Worm (Caenorhabditis elegans) whole organism, young adult: ENCODE data around the gene C16C10.8.

Experiments used
- C06A6.2 ChIP-seq: fragments of 200-800 bp; sonication (Bioruptor generic); conservative IDR thresholded peaks from 2 replicates; pipeline ENCODE4 v1.3.6; 2022; ENCODE audit warnings: missing genetic modification characterization, missing compliant biosample characterization
- F10E7.11 ChIP-seq: sonication (generic microtip); optimal IDR thresholded peaks from 2 replicates; lab custom pipeline; 2017; ENCODE audit warnings: mild to moderate bottlenecking, missing genetic modification characterization, moderate library complexity, missing compliant biosample characterization
- F23B12.7 ChIP-seq: sonication (generic microtip); optimal IDR thresholded peaks from 2 replicates; lab custom pipeline; 2017; ENCODE audit warnings: missing genetic modification characterization, mild to moderate bottlenecking, missing compliant biosample characterization, antibody characterized with exemption, moderate library complexity; ENCODE audit not compliant: insufficient read depth
- F33H1.4 ChIP-seq: fragments of 200-800 bp; sonication (Bioruptor generic); IDR thresholded peaks from 2 replicates; pipeline ENCODE4 v1.3.6; 2022; ENCODE audit warnings: missing genetic modification reagents, missing genetic modification characterization, missing compliant biosample characterization
- F52B5.7 ChIP-seq: sonication (generic microtip); optimal IDR thresholded peaks from 2 replicates; lab custom pipeline; 2016; ENCODE audit warnings: mild to moderate bottlenecking, missing genetic modification characterization, missing compliant biosample characterization
- T07F8.4 ChIP-seq: sonication (generic microtip); optimal IDR thresholded peaks from 2 replicates; lab custom pipeline; 2016; ENCODE audit warnings: mild to moderate bottlenecking, missing genetic modification characterization, moderate library complexity, missing compliant biosample characterization
- ZK185.1 ChIP-seq: sonication (generic microtip); optimal IDR thresholded peaks from 2 replicates; lab custom pipeline; 2016; ENCODE audit warnings: mild to moderate bottlenecking, missing genetic modification characterization, missing compliant biosample characterization; ENCODE audit not compliant: poor library complexity, severe bottlenecking
- ama-1 ChIP-seq, 3 experiments: fragments of 150-350 bp in 1 of 3; sonication (generic microtip) in 2 of 3; optimal IDR thresholded peaks; 2 replicates each; lab custom pipeline; 2014 to 2018; ENCODE audit warnings: missing biosample characterization in 2 of 3, missing genetic modification characterization in 2 of 3, missing genetic modification reagents in 2 of 3
- attf-5 ChIP-seq: fragments of 200-800 bp; sonication (Bioruptor generic); optimal IDR thresholded peaks from 2 replicates; lab custom pipeline; 2018; ENCODE audit warnings: mild to moderate bottlenecking, missing genetic modification characterization, missing compliant biosample characterization
- attf-6 ChIP-seq: fragments of 200-800 bp; sonication (Bioruptor generic); IDR thresholded peaks from 2 replicates; pipeline ENCODE4 v1.3.6; 2022; ENCODE audit warnings: missing genetic modification reagents, missing genetic modification characterization, missing compliant biosample characterization
- bed-2 ChIP-seq: fragments of 200-800 bp; sonication (Bioruptor generic); IDR thresholded peaks from 2 replicates; pipeline ENCODE4 v1.3.6; 2022; ENCODE audit warnings: missing genetic modification reagents, missing genetic modification characterization, missing compliant biosample characterization
- ceh-40 ChIP-seq: fragments of 200-800 bp; sonication (Bioruptor generic); IDR thresholded peaks from 2 replicates; pipeline ENCODE4 v1.3.6; 2022; ENCODE audit warnings: missing genetic modification characterization, missing compliant biosample characterization
- chd-7 ChIP-seq: sonication (generic microtip); optimal IDR thresholded peaks from 2 replicates; lab custom pipeline; 2016; ENCODE audit warnings: mild to moderate bottlenecking, missing genetic modification characterization, moderate library complexity, missing compliant biosample characterization
- dox-1 ChIP-seq: fragments of 200-800 bp; sonication (Bioruptor generic); IDR thresholded peaks from 2 replicates; pipeline ENCODE4 v1.3.6; 2022; ENCODE audit warnings: missing genetic modification reagents, missing genetic modification characterization, missing compliant biosample characterization
- dpff-1 ChIP-seq: sonication (generic microtip); optimal IDR thresholded peaks from 2 replicates; lab custom pipeline; 2017; ENCODE audit warnings: mild to moderate bottlenecking, missing genetic modification characterization, missing compliant biosample characterization
- egl-44 ChIP-seq: fragments of 200-800 bp; sonication (Bioruptor generic); IDR thresholded peaks from 2 replicates; pipeline ENCODE4 v1.3.6; 2022; ENCODE audit warnings: missing genetic modification reagents, missing genetic modification characterization, missing compliant biosample characterization
- egrh-3 ChIP-seq: fragments of 200-800 bp; sonication (Bioruptor generic); IDR thresholded peaks from 2 replicates; pipeline ENCODE4 v1.3.6; 2022; ENCODE audit warnings: missing genetic modification reagents, missing genetic modification characterization, missing compliant biosample characterization
- ets-4 ChIP-seq: fragments of 200-800 bp; sonication (Bioruptor generic); optimal IDR thresholded peaks from 2 replicates; lab custom pipeline; 2018; ENCODE audit warnings: mild to moderate bottlenecking, missing genetic modification characterization, missing compliant biosample characterization
- fkh-3 ChIP-seq: sonication (generic microtip); optimal IDR thresholded peaks from 2 replicates; lab custom pipeline; 2016; ENCODE audit warnings: mild to moderate bottlenecking, missing genetic modification characterization, missing compliant biosample characterization
- hmg-1.2 ChIP-seq: fragments of 200-800 bp; sonication (Bioruptor generic); IDR thresholded peaks from 2 replicates; pipeline ENCODE4 v1.3.6; 2022; ENCODE audit warnings: missing genetic modification reagents, missing genetic modification characterization, missing compliant biosample characterization
- hmg-20 ChIP-seq: fragments of 200-800 bp; sonication (Bioruptor generic); IDR thresholded peaks from 2 replicates; pipeline ENCODE4 v1.3.6; 2022; ENCODE audit warnings: missing genetic modification reagents, missing genetic modification characterization, missing compliant biosample characterization
- hsf-1 ChIP-seq: fragments of 200-800 bp; sonication (Bioruptor generic); IDR thresholded peaks from 2 replicates; pipeline ENCODE4 v1.3.6; 2022; ENCODE audit warnings: missing genetic modification reagents, missing genetic modification characterization, missing compliant biosample characterization
- let-607 ChIP-seq, 2 experiments: fragments of 200-800 bp in 1 of 2; sonication (Bioruptor generic) in 1 of 2; sonication (generic microtip) in 1 of 2; optimal IDR thresholded peaks; 2 replicates each; lab custom pipeline; 2016 to 2018; ENCODE audit warnings: mild to moderate bottlenecking in 2 of 2, missing compliant biosample characterization in 2 of 2, missing genetic modification characterization in 2 of 2, moderate library complexity in 2 of 2, missing genotype in 1 of 2
- lin-26 ChIP-seq: fragments of 200-800 bp; sonication (Bioruptor generic); IDR thresholded peaks from 2 replicates; pipeline ENCODE4 v1.3.6; 2022; ENCODE audit warnings: missing genetic modification reagents, missing genetic modification characterization, missing compliant biosample characterization
- lin-35 ChIP-seq, 3 experiments: fragments of 150-350 bp in 2 of 3; sonication (generic microtip) in 1 of 3; optimal IDR thresholded peaks; 2 replicates each; lab custom pipeline; 2014 to 2018; ENCODE audit warnings: missing biosample characterization in 3 of 3, missing genetic modification characterization in 3 of 3, missing genetic modification reagents in 3 of 3
- lin-40 ChIP-seq: sonication (generic microtip); optimal IDR thresholded peaks from 2 replicates; lab custom pipeline; 2016; ENCODE audit warnings: missing genetic modification characterization, mild to moderate bottlenecking, missing compliant biosample characterization, missing genotype, missing genetic modification reagents
- madf-10 ChIP-seq: sonication (generic microtip); optimal IDR thresholded peaks from 2 replicates; lab custom pipeline; 2016; ENCODE audit warnings: mild to moderate bottlenecking, missing genetic modification characterization, missing compliant biosample characterization
- madf-3 ChIP-seq: fragments of 200-800 bp; sonication (Bioruptor generic); IDR thresholded peaks from 2 replicates; pipeline ENCODE4 v1.3.6; 2022; ENCODE audit warnings: missing genetic modification reagents, missing genetic modification characterization, missing compliant biosample characterization
- mel-28 ChIP-seq: sonication (generic microtip); optimal IDR thresholded peaks from 2 replicates; lab custom pipeline; 2016; ENCODE audit warnings: borderline replicate concordance, mild to moderate bottlenecking, missing genetic modification characterization, missing compliant biosample characterization
- mxl-1 ChIP-seq: sonication (generic microtip); optimal IDR thresholded peaks from 2 replicates; lab custom pipeline; 2016; ENCODE audit warnings: missing genetic modification characterization, missing compliant biosample characterization
- nfyb-1 ChIP-seq: fragments of 200-800 bp; sonication (Bioruptor generic); IDR thresholded peaks from 2 replicates; pipeline ENCODE4 v1.3.6; 2022; ENCODE audit warnings: missing genetic modification reagents, missing genetic modification characterization, missing compliant biosample characterization
- nhr-179 ChIP-seq: sonication (generic microtip); optimal IDR thresholded peaks from 2 replicates; lab custom pipeline; 2016; ENCODE audit warnings: mild to moderate bottlenecking, missing genetic modification characterization, missing compliant biosample characterization
- nhr-80 ChIP-seq: sonication (generic microtip); optimal IDR thresholded peaks from 2 replicates; lab custom pipeline; 2016; ENCODE audit warnings: missing genetic modification characterization, missing compliant biosample characterization
- nhr-90 ChIP-seq: sonication (generic microtip); optimal IDR thresholded peaks from 2 replicates; lab custom pipeline; 2016; ENCODE audit warnings: missing genotype, mild to moderate bottlenecking, missing genetic modification characterization, missing compliant biosample characterization
- pbrm-1 ChIP-seq: fragments of 200-800 bp; sonication (Bioruptor generic); IDR thresholded peaks from 2 replicates; pipeline ENCODE4 v1.3.6; 2022; ENCODE audit warnings: missing genetic modification reagents, missing genetic modification characterization, missing compliant biosample characterization
- rcor-1 ChIP-seq: fragments of 200-800 bp; sonication (Bioruptor generic); IDR thresholded peaks from 2 replicates; pipeline ENCODE4 v1.3.6; 2022; ENCODE audit warnings: missing genetic modification reagents, missing genetic modification characterization, missing compliant biosample characterization
- sdz-38 ChIP-seq: sonication (generic microtip); optimal IDR thresholded peaks from 2 replicates; lab custom pipeline; 2016; ENCODE audit warnings: missing genotype, missing genetic modification characterization, missing compliant biosample characterization
- snpc-1.3 ChIP-seq: sonication (generic microtip); optimal IDR thresholded peaks from 2 replicates; lab custom pipeline; 2017; ENCODE audit warnings: missing genetic modification characterization, mild to moderate bottlenecking, missing compliant biosample characterization, antibody characterized with exemption, moderate library complexity, missing genotype, missing genetic modification reagents; ENCODE audit not compliant: insufficient read depth
- snpc-3.4 ChIP-seq: sonication (generic microtip); optimal IDR thresholded peaks from 2 replicates; lab custom pipeline; 2017; ENCODE audit warnings: missing genetic modification characterization, mild to moderate bottlenecking, missing compliant biosample characterization, antibody characterized with exemption, moderate library complexity, missing genotype, missing genetic modification reagents
- somi-1 ChIP-seq: fragments of 200-800 bp; sonication (Bioruptor generic); optimal IDR thresholded peaks from 2 replicates; lab custom pipeline; 2018; ENCODE audit warnings: mild to moderate bottlenecking, missing genetic modification characterization, missing compliant biosample characterization
- sptf-2 ChIP-seq: fragments of 200-800 bp; sonication (Bioruptor generic); optimal IDR thresholded peaks from 2 replicates; lab custom pipeline; 2018; ENCODE audit warnings: mild to moderate bottlenecking, missing genetic modification characterization, missing compliant biosample characterization
- tlf-1 ChIP-seq: fragments of 200-800 bp; sonication (Bioruptor generic); optimal IDR thresholded peaks from 2 replicates; lab custom pipeline; 2018; ENCODE audit warnings: mild to moderate bottlenecking, missing genetic modification characterization, missing compliant biosample characterization
- xnd-1 ChIP-seq: sonication (generic microtip); optimal IDR thresholded peaks from 2 replicates; lab custom pipeline; 2016; ENCODE audit warnings: missing genotype, missing genetic modification reagents, missing genetic modification characterization, missing compliant biosample characterization
- zfh-2 ChIP-seq: fragments of 200-800 bp; sonication (Bioruptor generic); conservative IDR thresholded peaks from 2 replicates; pipeline ENCODE4 v1.3.6; 2022; ENCODE audit warnings: missing genetic modification reagents, missing genetic modification characterization, missing compliant biosample characterization
- zim-3 ChIP-seq: sonication (generic microtip); optimal IDR thresholded peaks from 2 replicates; lab custom pipeline; 2017; ENCODE audit warnings: mild to moderate bottlenecking, missing genetic modification characterization, moderate library complexity, missing compliant biosample characterization
- ztf-3 ChIP-seq: fragments of 200-800 bp; sonication (Bioruptor generic); optimal IDR thresholded peaks from 2 replicates; lab custom pipeline; 2018; ENCODE audit warnings: mild to moderate bottlenecking, missing genetic modification characterization, missing compliant biosample characterization

C16C10.8 gene

ce11 chrIII:4195306-4196008, 31.5 kb upstream of the C16C10.8 start (continued):
- TF ChIP-seq nfyb-1 (GFP tag; lab: Robert Waterston, UW) (peak; percentile 91), nhr-179 (no peak), bed-2 (GFP tag; lab: Robert Waterston, UW) (no peak), hsf-1 (GFP tag; lab: Robert Waterston, UW) (peak; percentile 30; the same call in 1 of the 2 replicates), ceh-40 (GFP tag; lab: Robert Waterston, UW) (peak; percentile 64; the same call in 1 of the 2 replicates), F52B5.7 (tag; lab: Kevin White, UChicago) (peak; percentile 46), dox-1 (GFP tag; lab: Robert Waterston, UW) (peak; percentile 46), mel-28 (tag; lab: Kevin White, UChicago) (peak; percentile 54), lin-26 (GFP tag; lab: Robert Waterston, UW) (peak; percentile 41; the same call in 1 of the 2 replicates), somi-1 (GFP tag; lab: Kevin White, UChicago) (no peak), madf-3 (GFP tag; lab: Robert Waterston, UW) (peak; percentile 56; the same call in 1 of the 2 replicates), F10E7.11 (peak; percentile 63), snpc-3.4 (tag; lab: Kevin White, UChicago) (peak; percentile 76), snpc-1.3 (tag; lab: Kevin White, UChicago) (peak; percentile 41), dpff-1 (tag; lab: Kevin White, UChicago) (peak; percentile 96), pbrm-1 (peak; percentile 55; the same call in 1 of the 2 replicates), mxl-1 (tag; lab: Kevin White, UChicago) (peak; percentile 11), egrh-3 (GFP tag; lab: Robert Waterston, UW) (no peak), hmg-1.2 (peak; percentile 36; the same call in 1 of the 2 replicates), sptf-2 (GFP tag; lab: Kevin White, UChicago) (no peak), fkh-3 (peak; percentile 80), zfh-2 (no peak), F33H1.4 (GFP tag; lab: Robert Waterston, UW) (0 out of 2 replicates have a peak, but pooled peaks have one; percentile 11), chd-7 (tag; lab: Kevin White, UChicago) (peak; percentile 79), ZK185.1 (peak; percentile 72), sdz-38 (tag; lab: Kevin White, UChicago) (no peak), lin-40 (tag; lab: Kevin White, UChicago) (peak; percentile 57), lin-35 (GFP tag; optimal IDR thresholded peaks at IDR 0.05; lab: Kevin White, UChicago) (peak in 1 of 3 experiments; percentile 62), C06A6.2 (GFP tag; lab: Robert Waterston, UW) (peak; percentile 58; the same call in 1 of the 2 replicates), ets-4 (GFP tag; lab: Kevin White, UChicago) (peak; percentile 11), zim-3 (peak; percentile 74), hmg-20 (GFP tag; lab: Robert Waterston, UW) (peak; percentile 81), T07F8.4 (tag; lab: Kevin White, UChicago) (no peak), F23B12.7 (tag; lab: Kevin White, UChicago) (no peak), attf-6 (0 out of 2 replicates have a peak, but pooled peaks have one; percentile 9), madf-10 (tag; lab: Kevin White, UChicago) (peak; percentile 33), ama-1 (optimal IDR thresholded peaks at IDR 0.05; lab: Kevin White, UChicago) (peak; percentile 96), ama-1 (GFP tag; optimal IDR thresholded peaks at IDR 0.05; lab: Kevin White, UChicago) (peak in 1 of 2 experiments; percentile 68), egl-44 (GFP tag; lab: Robert Waterston, UW) (no peak), rcor-1 (GFP tag; lab: Robert Waterston, UW) (no peak), ztf-3 (GFP tag; lab: Kevin White, UChicago) (no peak), nhr-80 (peak; percentile 6), xnd-1 (tag; lab: Kevin White, UChicago) (no peak), nhr-90 (tag; lab: Kevin White, UChicago) (peak; percentile 59), let-607 (tag; optimal IDR thresholded peaks at IDR 0.05; lab: Kevin White, UChicago) (peak; percentile 67 to 89), attf-5 (peak; percentile 24), tlf-1 (GFP tag; lab: Kevin White, UChicago) (peak; percentile 77)
